Worm (Caenorhabditis elegans) whole organism, L1 larva: ENCODE data around the gene Y39B6A.9.

ENCODE experiments used
- egl-27 ChIP-seq, 2 experiments: fragments of 150-350 bp in 1 of 2; sonication (generic microtip); optimal IDR thresholded peaks; 3 replicates each; lab custom pipeline; 2017 to 2018; ENCODE audit warnings: missing biosample characterization in 2 of 2, missing genetic modification characterization in 2 of 2, missing genetic modification reagents in 2 of 2
- fkh-10 ChIP-seq: sonication (generic microtip); optimal IDR thresholded peaks from 2 replicates; lab custom pipeline; 2017; ENCODE audit warnings: missing biosample characterization, missing genetic modification reagents, missing genetic modification characterization
- lin-39 ChIP-seq: fragments of 150-350 bp; optimal IDR thresholded peaks from 2 replicates; lab custom pipeline; 2014; ENCODE audit warnings: missing biosample characterization, missing genetic modification reagents, missing genetic modification characterization
- lsy-2 ChIP-seq, 2 experiments: fragments of 150-350 bp; optimal IDR thresholded peaks; 2 replicates each; lab custom pipeline; 2014; ENCODE audit warnings: missing biosample characterization in 2 of 2, missing genetic modification characterization in 2 of 2
- nhr-19 ChIP-seq: fragments of 200-800 bp; sonication (Bioruptor generic); conservative IDR thresholded peaks from 2 replicates; pipeline ENCODE4 v1.3.6; 2022; ENCODE audit warnings: missing genetic modification characterization, missing compliant biosample characterization
- pqm-1 ChIP-seq: sonication (generic microtip); optimal IDR thresholded peaks from 3 replicates; lab custom pipeline; 2017; ENCODE audit warnings: missing biosample characterization, missing genetic modification characterization
- tbx-2 ChIP-seq: sonication (generic microtip); optimal IDR thresholded peaks from 2 replicates; lab custom pipeline; 2016; ENCODE audit warnings: missing genetic modification characterization, missing compliant biosample characterization
- unc-130 ChIP-seq: fragments of 150-350 bp; optimal IDR thresholded peaks from 2 replicates; lab custom pipeline; 2017; ENCODE audit warnings: missing biosample characterization, missing genetic modification characterization, inconsistent platforms

- TF ChIP-seq lsy-2 (tag; optimal IDR thresholded peaks at IDR 0.05; lab: Kevin White, UChicago) = no peak
- no peak for TF ChIP-seq tbx-2
- TF ChIP-seq nhr-19 (GFP tag; lab: Robert Waterston, UW) = no peak
- TF ChIP-seq fkh-10 (GFP tag; lab: Kevin White, UChicago) = no peak
- TF ChIP-seq pqm-1 (tag; lab: Kevin White, UChicago) = no peak
- TF ChIP-seq egl-27 (tag; optimal IDR thresholded peaks at IDR 0.05; lab: Kevin White, UChicago) = no peak
- TF ChIP-seq lin-39 (tag; lab: Kevin White, UChicago) = no peak
- TF ChIP-seq unc-130 (tag; lab: Kevin White, UChicago) = no peak
Measured at ce11 chrV:19181684-19182083, 45.4 kb downstream of the Y39B6A.9 start.
